Worm (Caenorhabditis elegans): Measurements from ENCODE around the gene srj-4.
A peak's percentile ranks its signal among the peaks of the same experiment; 100 is the strongest.

Gene srj-4

ce11 chrV:12152857-12153256 lies 10.1 kb upstream of the srj-4 start, which contains the start of gene C27A7.8:
TSS of gene C27A7.8 (plus strand) at chrV:12153157.
- TF ChIP-seq tlp-1 (tag; optimal IDR thresholded peaks at IDR 0.05) (no peak), nhr-76 (tag; optimal IDR thresholded peaks at IDR 0.05) (no peak), lin-15B (tag; optimal IDR thresholded peaks at IDR 0.05) (no peak), dsc-1 (tag; optimal IDR thresholded peaks at IDR 0.05) (peak; percentile 47), nhr-237 (tag; optimal IDR thresholded peaks at IDR 0.05) (no peak), pax-3 (tag; optimal IDR thresholded peaks at IDR 0.05) (peak; percentile 26)

- no peak for TF ChIP-seq lin-35 (GFP tag; optimal IDR thresholded peaks at IDR 0.05)
- no peak for TF ChIP-seq tlp-1 (tag; optimal IDR thresholded peaks at IDR 0.05)
- TF ChIP-seq ets-5 (GFP tag; IDR thresholded peaks at IDR 0.05): no peak
Observed at ce11 chrV:12153784-12154183, 9.2 kb upstream of the srj-4 start.

DNA sequence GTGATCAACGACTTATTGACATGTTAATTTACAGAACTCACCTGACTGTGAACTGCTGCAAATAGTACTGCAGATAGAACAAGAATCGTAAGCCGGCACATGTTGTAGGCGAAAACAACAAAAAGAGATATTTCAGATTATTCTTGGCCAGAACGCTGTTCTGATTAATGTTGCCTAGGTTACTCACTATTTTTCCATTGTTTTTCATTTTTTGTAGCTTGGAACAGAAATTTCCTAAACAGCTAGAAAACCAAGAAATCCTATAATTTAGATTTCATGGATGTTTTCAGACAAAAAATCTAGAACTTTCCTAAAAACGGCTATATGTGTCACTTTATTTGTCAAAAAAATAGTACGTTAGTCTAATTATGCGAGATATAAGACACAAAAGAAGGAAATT lies 8.5 kb upstream of the srj-4 start, which contains the start of gene C27A7.9:
Gene C27A7.9 (minus strand): TSS at position 101 of the 400 bp plus-strand sequence.
- TF ChIP-seq unc-98 (GFP tag; IDR thresholded peaks at IDR 0.05) (no peak), sox-4 (tag; optimal IDR thresholded peaks at IDR 0.05) (no peak), irx-1 (tag; optimal IDR thresholded peaks at IDR 0.05) (no peak), nhr-71 (tag; optimal IDR thresholded peaks at IDR 0.05) (no peak), hpl-2 (GFP tag; optimal IDR thresholded peaks at IDR 0.05) (no peak)

DNA sequence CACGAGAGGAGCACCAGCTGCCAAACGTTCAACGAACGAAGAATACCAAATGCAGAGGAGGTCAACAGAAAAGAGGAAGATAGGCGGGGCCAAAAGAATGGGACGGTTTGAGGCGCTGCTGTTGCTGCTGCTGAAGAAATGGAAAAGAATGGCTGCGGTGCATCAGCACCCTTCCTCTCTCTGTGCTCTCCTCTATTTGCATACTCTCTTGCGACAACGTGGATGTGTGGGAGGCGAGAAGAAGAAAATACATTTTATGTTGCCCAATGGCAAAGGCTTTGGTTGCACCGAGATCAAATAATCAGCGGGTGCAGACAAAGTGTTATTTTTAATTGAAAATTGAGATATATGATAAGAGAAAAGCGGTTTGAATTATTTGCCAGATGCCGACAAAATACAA lies 4.6 kb upstream of the srj-4 start:
- TF ChIP-seq nhr-47 (tag; optimal IDR thresholded peaks at IDR 0.05) (no peak), nhr-28 (tag; optimal IDR thresholded peaks at IDR 0.05) (no peak), rnt-1 (tag; optimal IDR thresholded peaks at IDR 0.05) (peak; percentile 76), fkh-4 (tag; optimal IDR thresholded peaks at IDR 0.05; ENCODE audit: borderline replicate concordance) (no peak), C34B4.2 (tag; optimal IDR thresholded peaks at IDR 0.05) (no peak), snpc-4 (tag; optimal IDR thresholded peaks at IDR 0.05) (no peak), nhr-85 (tag) (peak; percentile 81), C04F5.9 (tag; optimal IDR thresholded peaks at IDR 0.05) (no peak), unc-30 (tag; optimal IDR thresholded peaks at IDR 0.05) (no peak), dsc-1 (tag; optimal IDR thresholded peaks at IDR 0.05) (no peak), ztf-4 (tag; optimal IDR thresholded peaks at IDR 0.05) (no peak), sox-4 (tag; optimal IDR thresholded peaks at IDR 0.05) (no peak), nhr-76 (tag; optimal IDR thresholded peaks at IDR 0.05) (no peak), lin-14 (GFP tag; optimal IDR thresholded peaks at IDR 0.05) (peak; percentile 79), elt-3 (tag; optimal IDR thresholded peaks at IDR 0.05) (no peak), nhr-20 (tag; optimal IDR thresholded peaks at IDR 0.05) (peak; percentile 27), zip-4 (GFP tag; optimal IDR thresholded peaks at IDR 0.05) (no peak), unc-98 (GFP tag; IDR thresholded peaks at IDR 0.05) (no peak), ceh-88 (GFP tag; IDR thresholded peaks at IDR 0.05) (no peak), hlh-17 (GFP tag; optimal IDR thresholded peaks at IDR 0.05; ENCODE audit: borderline replicate concordance) (no peak), irx-1 (tag; optimal IDR thresholded peaks at IDR 0.05) (no peak), snu-23 (GFP tag; optimal IDR thresholded peaks at IDR 0.05) (peak; percentile 8), ceh-8 (GFP tag; optimal IDR thresholded peaks at IDR 0.05) (no peak), hpl-2 (GFP tag; optimal IDR thresholded peaks at IDR 0.05) (no peak), efl-1 (optimal IDR thresholded peaks at IDR 0.05) (peak in 1 of 2 experiments; percentile 14), efl-1 (GFP tag; optimal IDR thresholded peaks at IDR 0.05 in 1 of 2) (peak in 1 of 2 experiments; percentile 77), nhr-19 (GFP tag; conservative IDR thresholded peaks at IDR 0.05) (peak; percentile 29), nhr-90 (tag; optimal IDR thresholded peaks at IDR 0.05; ENCODE audit: poor library complexity) (no peak), ceh-63 (GFP tag; optimal IDR thresholded peaks at IDR 0.05) (no peak), F16B12.6 (tag; optimal IDR thresholded peaks at IDR 0.05) (no peak), nhr-71 (tag; optimal IDR thresholded peaks at IDR 0.05) (peak; percentile 47), lin-35 (GFP tag; optimal IDR thresholded peaks at IDR 0.05) (no peak), Y116A8C.19 (tag; optimal IDR thresholded peaks at IDR 0.05; ENCODE audit: borderline replicate concordance) (no peak), grh-1 (GFP tag; IDR thresholded peaks at IDR 0.05) (no peak), elt-2 (tag; optimal IDR thresholded peaks at IDR 0.05) (no peak), tlp-1 (tag; optimal IDR thresholded peaks at IDR 0.05) (no peak), unc-62 (GFP tag; optimal IDR thresholded peaks at IDR 0.05) (no peak), mep-1 (tag; optimal IDR thresholded peaks at IDR 0.05) (no peak), fos-1 (tag; optimal IDR thresholded peaks at IDR 0.05) (no peak), lin-39 (tag; optimal IDR thresholded peaks at IDR 0.05) (no peak), mef-2 (tag; optimal IDR thresholded peaks at IDR 0.05) (no peak), mab-9 (GFP tag; IDR thresholded peaks at IDR 0.05) (no peak)

All from whole organism, L1 larva.